Fruit fly (Drosophila melanogaster) whole organism, embryonic: ENCODE results near the gene CG1801.

Experiments
- Antp ChIP-seq: fragments of 200-800 bp; sonication (Bioruptor generic); optimal IDR thresholded peaks from 3 replicates; lab custom pipeline; 2016; ENCODE audit warnings: missing biosample characterization, missing genetic modification characterization
- CG10565 ChIP-seq: fragments of 200-800 bp; sonication (Bioruptor generic); optimal IDR thresholded peaks from 3 replicates; lab custom pipeline; 2016; ENCODE audit warnings: missing biosample characterization, mild to moderate bottlenecking, missing genetic modification characterization
- CG12659 ChIP-seq: fragments of 200-800 bp; sonication (Bioruptor generic); optimal IDR thresholded peaks from 3 replicates; lab custom pipeline; 2017; ENCODE audit warnings: mild to moderate bottlenecking, missing biosample characterization, missing genetic modification reagents, missing genetic modification characterization
- CG14014 ChIP-seq: fragments of 200-800 bp; sonication (Bioruptor generic); IDR thresholded peaks from 2 replicates; pipeline ENCODE4 v1.3.6; 2022; ENCODE audit warnings: missing biosample characterization, missing genetic modification characterization
- CG14441 ChIP-seq: fragments of 200-800 bp; sonication (Bioruptor generic); IDR thresholded peaks from 2 replicates; pipeline ENCODE4 v1.3.6; 2022; ENCODE audit warnings: missing biosample characterization, missing genetic modification characterization
- CG14860 ChIP-seq: fragments of 200-800 bp; sonication (Bioruptor generic); IDR thresholded peaks from 3 replicates; pipeline ENCODE4 v1.3.6; 2022; ENCODE audit warnings: missing biosample characterization, missing genetic modification characterization; ENCODE audit not compliant: partially characterized antibody
- CG17385 ChIP-seq: fragments of 200-800 bp; sonication (Bioruptor generic); optimal IDR thresholded peaks from 3 replicates; lab custom pipeline; 2018; ENCODE audit warnings: missing biosample characterization, mild to moderate bottlenecking, missing genetic modification characterization
- CG18262 ChIP-seq: fragments of 200-800 bp; optimal IDR thresholded peaks from 3 replicates; lab custom pipeline; 2019; ENCODE audit warnings: missing biosample characterization, mild to moderate bottlenecking, missing genetic modification characterization, moderate library complexity
- CG2875 ChIP-seq: fragments of 200-800 bp; sonication (Bioruptor generic); optimal IDR thresholded peaks from 2 replicates; lab custom pipeline; 2017; ENCODE audit warnings: missing biosample characterization, mild to moderate bottlenecking, missing genetic modification characterization, missing genetic modification reagents
- CG2889 ChIP-seq: fragments of 200-800 bp; sonication (Bioruptor generic); IDR thresholded peaks from 3 replicates; pipeline ENCODE4 v1.3.6; 2022; ENCODE audit warnings: missing biosample characterization, missing genetic modification characterization
- CG31388 ChIP-seq: fragments of 200-800 bp; sonication (Bioruptor generic); optimal IDR thresholded peaks from 2 replicates; lab custom pipeline; 2016; ENCODE audit warnings: missing biosample characterization, missing genetic modification characterization
- CG34376 ChIP-seq: fragments of 200-800 bp; sonication (Bioruptor generic); optimal IDR thresholded peaks from 2 replicates; lab custom pipeline; 2018; ENCODE audit warnings: missing biosample characterization, mild to moderate bottlenecking, missing genetic modification characterization
- CG4360 ChIP-seq: fragments of 200-800 bp; sonication (Bioruptor generic); IDR thresholded peaks from 2 replicates; pipeline ENCODE4 v1.3.6; 2022; ENCODE audit warnings: missing biosample characterization, missing genetic modification characterization
- CG4424 ChIP-seq: fragments of 200-800 bp; sonication (Bioruptor generic); optimal IDR thresholded peaks from 3 replicates; lab custom pipeline; 2016; ENCODE audit warnings: missing biosample characterization, missing genetic modification characterization
- CG4820 ChIP-seq: fragments of 200-800 bp; sonication (Bioruptor generic); optimal IDR thresholded peaks from 3 replicates; lab custom pipeline; 2016; ENCODE audit warnings: missing biosample characterization, missing genetic modification characterization
- CG9817 ChIP-seq: fragments of 200-800 bp; sonication (Bioruptor generic); optimal IDR thresholded peaks from 2 replicates; lab custom pipeline; 2018; ENCODE audit warnings: missing biosample characterization, mild to moderate bottlenecking, missing genetic modification characterization, moderate library complexity
- D ChIP-seq, 2 experiments: fragments of 200-800 bp in 1 of 2; fragments of >200 bp in 1 of 2; sonication (Bioruptor generic) in 1 of 2; optimal IDR thresholded peaks; 2 replicates in 1 of 2; 3 replicates in 1 of 2; lab custom pipeline; 2017; ENCODE audit warnings: mild to moderate bottlenecking in 1 of 2, missing biosample characterization in 1 of 2, missing genetic modification characterization in 1 of 2, missing genetic modification reagents in 1 of 2
- HmgZ ChIP-seq: fragments of 200-800 bp; sonication (Bioruptor generic); optimal IDR thresholded peaks from 2 replicates; lab custom pipeline; 2018; ENCODE audit warnings: missing biosample characterization, mild to moderate bottlenecking, missing genetic modification characterization
- Med ChIP-seq: fragments of 200-800 bp; sonication (Bioruptor generic); peaks from one replicate; lab custom pipeline; 2016; ENCODE audit warnings: missing biosample characterization, missing genetic modification characterization, mild to moderate bottlenecking, inconsistent platforms, moderate library complexity
- NK7.1 ChIP-seq: fragments of 200-800 bp; sonication (Bioruptor generic); optimal IDR thresholded peaks from 3 replicates; lab custom pipeline; 2016; ENCODE audit warnings: missing biosample characterization, missing genetic modification characterization
- Pdp1 ChIP-seq, 2 experiments: fragments of 200-800 bp; sonication (Bioruptor generic); optimal IDR thresholded peaks; 3 replicates each; lab custom pipeline; 2016; ENCODE audit warnings: missing biosample characterization in 2 of 2, missing genetic modification characterization in 2 of 2, mild to moderate bottlenecking in 1 of 2, moderate library complexity in 1 of 2
- Rfx ChIP-seq: fragments of 200-800 bp; sonication (Bioruptor generic); IDR thresholded peaks from 2 replicates; pipeline ENCODE4 v1.3.6; 2022; ENCODE audit warnings: missing biosample characterization, missing genetic modification characterization
- Rx ChIP-seq: fragments of 200-800 bp; sonication (Bioruptor generic); IDR thresholded peaks from 2 replicates; pipeline ENCODE4 v1.3.6; 2022; ENCODE audit warnings: missing biosample characterization, missing genetic modification characterization
- Ssrp ChIP-seq: fragments of 200-800 bp; sonication (Bioruptor generic); optimal IDR thresholded peaks from 2 replicates; lab custom pipeline; 2018; ENCODE audit warnings: missing biosample characterization, mild to moderate bottlenecking, missing genetic modification characterization, moderate library complexity
- Xbp1 ChIP-seq: fragments of 200-800 bp; sonication (Bioruptor generic); optimal IDR thresholded peaks from 3 replicates; lab custom pipeline; 2016; ENCODE audit warnings: missing biosample characterization, mild to moderate bottlenecking, missing genetic modification characterization
- aop ChIP-seq: fragments of 200-800 bp; sonication (Bioruptor generic); IDR thresholded peaks from 2 replicates; pipeline ENCODE4 v1.3.6; 2022; ENCODE audit warnings: missing biosample characterization, missing genetic modification characterization
- chif ChIP-seq, 2 experiments: fragments of 200-800 bp; sonication (Bioruptor generic); optimal IDR thresholded peaks; 3 replicates each; lab custom pipeline; 2016; ENCODE audit warnings: missing biosample characterization in 2 of 2, missing genetic modification characterization in 2 of 2
- chinmo ChIP-seq: fragments of 200-800 bp; sonication (Bioruptor generic); IDR thresholded peaks from 4 replicates; pipeline ENCODE4 v1.3.6; 2022; ENCODE audit warnings: missing biosample characterization, missing genetic modification characterization; ENCODE audit not compliant: partially characterized antibody
- cwo ChIP-seq: fragments of 200-800 bp; sonication (Bioruptor generic); optimal IDR thresholded peaks from 3 replicates; lab custom pipeline; 2017; ENCODE audit warnings: missing biosample characterization, missing genetic modification characterization, mild to moderate bottlenecking, moderate library complexity, missing genetic modification reagents
- dati ChIP-seq: fragments of 200-800 bp; sonication (Bioruptor generic); IDR thresholded peaks from 2 replicates; pipeline ENCODE4 v1.3.6; 2022; ENCODE audit warnings: missing biosample characterization, missing genetic modification characterization
- exex ChIP-seq: fragments of 200-800 bp; sonication (Bioruptor generic); optimal IDR thresholded peaks from 4 replicates; lab custom pipeline; 2018; ENCODE audit warnings: missing biosample characterization, mild to moderate bottlenecking, missing genetic modification characterization, moderate library complexity
- gem ChIP-seq: fragments of 200-800 bp; sonication (Bioruptor generic); optimal IDR thresholded peaks from 2 replicates; lab custom pipeline; 2019; ENCODE audit warnings: missing biosample characterization, mild to moderate bottlenecking, missing genetic modification characterization, moderate library complexity
- hth ChIP-seq: fragments of >200 bp; optimal IDR thresholded peaks from 2 replicates; lab custom pipeline; 2017; ENCODE audit warnings: inconsistent platforms
- kah ChIP-seq: fragments of 200-800 bp; sonication (Bioruptor generic); optimal IDR thresholded peaks from 2 replicates; lab custom pipeline; 2018; ENCODE audit warnings: missing biosample characterization, mild to moderate bottlenecking, missing genetic modification characterization
- lov ChIP-seq, 2 experiments: fragments of 200-800 bp in 1 of 2; fragments of >200 bp in 1 of 2; sonication (Bioruptor generic) in 1 of 2; IDR thresholded peaks in 1 of 2; optimal IDR thresholded peaks in 1 of 2; 2 replicates in 1 of 2; 3 replicates in 1 of 2; pipeline versions ENCODE4 v1.3.6 to Lab custom; 2017 to 2022; ENCODE audit warnings: missing biosample characterization in 1 of 2, missing genetic modification characterization in 1 of 2
- mirr ChIP-seq: fragments of 200-800 bp; sonication (Bioruptor generic); optimal IDR thresholded peaks from 3 replicates; lab custom pipeline; 2018; ENCODE audit warnings: missing biosample characterization, mild to moderate bottlenecking, missing genetic modification characterization
- nerfin-1 ChIP-seq: fragments of 200-800 bp; sonication (Bioruptor generic); optimal IDR thresholded peaks from 3 replicates; lab custom pipeline; 2019; ENCODE audit warnings: missing biosample characterization, mild to moderate bottlenecking, missing genetic modification characterization, moderate library complexity
- onecut ChIP-seq: fragments of 200-800 bp; sonication (Bioruptor generic); IDR thresholded peaks from 2 replicates; pipeline ENCODE4 v1.3.6; 2022; ENCODE audit warnings: missing biosample characterization, missing genetic modification characterization
- row ChIP-seq: fragments of 200-800 bp; sonication (Bioruptor generic); IDR thresholded peaks from 3 replicates; pipeline ENCODE4 v1.3.6; 2022; ENCODE audit warnings: missing biosample characterization, missing genetic modification characterization
- schlank ChIP-seq: fragments of 200-800 bp; sonication (Bioruptor generic); optimal IDR thresholded peaks from 2 replicates; lab custom pipeline; 2018; ENCODE audit warnings: missing biosample characterization, mild to moderate bottlenecking, missing genetic modification characterization
- sens ChIP-seq: fragments of 200-800 bp; sonication (Bioruptor generic); peaks from one replicate; lab custom pipeline; 2016; ENCODE audit warnings: missing biosample characterization, missing genetic modification characterization
- shn ChIP-seq: fragments of 200-800 bp; sonication (Bioruptor generic); optimal IDR thresholded peaks from 3 replicates; lab custom pipeline; 2016; ENCODE audit warnings: missing biosample characterization, missing genetic modification characterization
- sisA ChIP-seq: fragments of 200-800 bp; sonication (Bioruptor generic); IDR thresholded peaks from 2 replicates; pipeline ENCODE4 v1.3.6; 2022; ENCODE audit warnings: missing biosample characterization, missing genetic modification characterization
- slbo ChIP-seq: fragments of 200-800 bp; sonication (Bioruptor generic); IDR thresholded peaks from 2 replicates; pipeline ENCODE4 v1.3.6; 2022; ENCODE audit warnings: missing biosample characterization, missing genetic modification characterization
- sr ChIP-seq: fragments of 200-800 bp; sonication (Bioruptor generic); IDR thresholded peaks from 3 replicates; pipeline ENCODE4 v1.3.6; 2022; ENCODE audit warnings: missing biosample characterization, missing genetic modification characterization
- stc ChIP-seq: fragments of 200-800 bp; sonication (Bioruptor generic); IDR thresholded peaks from 2 replicates; pipeline ENCODE4 v1.3.6; 2022; ENCODE audit warnings: missing biosample characterization, missing genetic modification characterization
- stwl ChIP-seq: fragments of 200-800 bp; sonication (Bioruptor generic); optimal IDR thresholded peaks from 3 replicates; lab custom pipeline; 2018; ENCODE audit warnings: missing biosample characterization, mild to moderate bottlenecking, missing genetic modification characterization, moderate library complexity

CG1801 gene

dm6 chrX:21338153-21338552 is 20.8 kb upstream of the CG1801 start (continued):
- 0 out of 4 replicates have a peak, but pooled peaks have one; percentile 18 for TF ChIP-seq chinmo (GFP tag; lab: Robert Waterston, UW)
- peak; percentile 92 for TF ChIP-seq onecut (GFP tag; lab: Robert Waterston, UW)
- TF ChIP-seq hth: no peak
- no peak for TF ChIP-seq sr (GFP tag; lab: Robert Waterston, UW)
- no peak for TF ChIP-seq slbo (GFP tag; lab: Robert Waterston, UW)
- no peak for TF ChIP-seq HmgZ (tag; lab: Kevin White, UChicago)
- TF ChIP-seq CG10565 (GFP tag; lab: Kevin White, UChicago): no peak
- no peak for TF ChIP-seq dati (GFP tag; lab: Robert Waterston, UW)
- no peak for TF ChIP-seq CG2889 (GFP tag; lab: Robert Waterston, UW)
- TF ChIP-seq CG4360: 0 out of 2 replicates have a peak, but pooled peaks have one; percentile 27
- no peak for TF ChIP-seq aop
- TF ChIP-seq gem (tag; lab: Kevin White, UChicago): no peak
- no peak for TF ChIP-seq CG9817 (tag; lab: Kevin White, UChicago)
- TF ChIP-seq schlank: no peak
- no peak for TF ChIP-seq NK7.1 (GFP tag; lab: Kevin White, UChicago)
- TF ChIP-seq CG31388 (GFP tag; lab: Kevin White, UChicago): no peak
- no peak for TF ChIP-seq CG18262 (tag; lab: Kevin White, UChicago)
- TF ChIP-seq Med: peak; percentile 33

- TF ChIP-seq CG34376 (GFP tag; lab: Kevin White, UChicago) (peak; percentile 56), Rx (GFP tag; lab: Robert Waterston, UW) (no peak), Antp (no peak), cwo (GFP tag; lab: Kevin White, UChicago) (peak; percentile 69), shn (GFP tag; lab: Kevin White, UChicago) (no peak), exex (tag; lab: Kevin White, UChicago) (peak; percentile 85), stwl (tag; lab: Kevin White, UChicago) (no peak), CG14860 (GFP tag; lab: Robert Waterston, UW) (no peak), mirr (GFP tag; lab: Kevin White, UChicago) (peak; percentile 65), kah (GFP tag; lab: Kevin White, UChicago) (no peak), Rfx (GFP tag; lab: Robert Waterston, UW) (no peak), Pdp1 (GFP tag; optimal IDR thresholded peaks at IDR 0.05; lab: Kevin White, UChicago) (peak in 1 of 2 experiments; percentile 69)
Observed at dm6 chrX:21337057-21337456, 19.7 kb upstream of the CG1801 start.

- TF ChIP-seq sisA (peak; percentile 22; the same call in 1 of the 2 replicates), sens (GFP tag; lab: Kevin White, UChicago) (peak; percentile 77), row (GFP tag; lab: Robert Waterston, UW) (peak; percentile 52), Ssrp (peak; percentile 13), CG14860 (GFP tag; lab: Robert Waterston, UW) (no peak), Rfx (GFP tag; lab: Robert Waterston, UW) (0 out of 2 replicates have a peak, but pooled peaks have one; percentile 7), D (optimal IDR thresholded peaks at IDR 0.05; lab: Kevin White, UChicago) (no peak), D (GFP tag; optimal IDR thresholded peaks at IDR 0.05; lab: Kevin White, UChicago) (no peak), CG17385 (GFP tag; lab: Kevin White, UChicago) (peak; percentile 34), CG2875 (GFP tag; lab: Kevin White, UChicago) (peak; percentile 31), stc (no peak), CG4424 (GFP tag; lab: Kevin White, UChicago) (peak; percentile 3), CG14014 (GFP tag; lab: Robert Waterston, UW) (no peak), chif (GFP tag; optimal IDR thresholded peaks at IDR 0.05; lab: Kevin White, UChicago) (peak in 1 of 2 experiments; percentile 15), nerfin-1 (tag; lab: Kevin White, UChicago) (no peak), CG12659 (GFP tag; lab: Kevin White, UChicago) (peak; percentile 2), CG4820 (GFP tag; lab: Kevin White, UChicago) (peak; percentile 21), CG14441 (peak; percentile 38; the same call in 1 of the 2 replicates), lov (optimal IDR thresholded peaks at IDR 0.05; lab: Kevin White, UChicago) (no peak), lov (GFP tag; IDR thresholded peaks at IDR 0.05; lab: Robert Waterston, UW) (no peak), Xbp1 (GFP tag; lab: Kevin White, UChicago) (peak; percentile 1)
Observed at dm6 chrX:21334522-21335104, 17.3 kb upstream of the CG1801 start.
